Fruit fly (Drosophila melanogaster): ENCODE data around the gene Crag.

DNA sequence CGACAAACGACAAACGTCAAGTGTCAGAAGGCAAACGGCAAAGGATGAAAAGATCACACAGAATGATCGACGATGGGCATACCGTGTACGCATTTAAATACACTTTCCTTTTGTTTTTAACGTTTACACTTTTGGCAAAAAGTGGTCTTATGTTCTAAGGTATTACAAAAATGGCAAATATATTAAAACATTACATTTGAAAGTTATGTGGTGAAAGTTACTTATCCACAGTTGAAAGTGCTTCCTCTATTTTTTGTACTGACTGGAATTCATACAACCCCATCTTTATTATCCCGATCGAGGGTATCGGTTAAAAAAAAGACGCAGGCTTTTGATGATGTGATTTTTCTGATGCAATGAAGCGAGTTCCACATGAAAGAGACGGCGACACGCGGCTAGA is 24.4 kb downstream of the Crag start:
- no peak for TF ChIP-seq CG18262 (tag; optimal IDR thresholded peaks at IDR 0.05)
- TF ChIP-seq D19A (tag; optimal IDR thresholded peaks at IDR 0.05) = no peak

All from whole organism, embryonic.